Worm (Caenorhabditis elegans) whole organism, young adult: ENCODE measurements around the gene F08D12.4.

Experiments
- B0336.3 ChIP-seq: fragments of 200-800 bp; sonication (Bioruptor generic); IDR thresholded peaks from 2 replicates; pipeline ENCODE4 v1.3.6; 2022; ENCODE audit warnings: missing genetic modification characterization, missing compliant biosample characterization
- C06A6.2 ChIP-seq: fragments of 200-800 bp; sonication (Bioruptor generic); conservative IDR thresholded peaks from 2 replicates; pipeline ENCODE4 v1.3.6; 2022; ENCODE audit warnings: missing genetic modification characterization, missing compliant biosample characterization
- C17E4.6 ChIP-seq: fragments of 200-800 bp; sonication (Bioruptor generic); IDR thresholded peaks from 2 replicates; pipeline ENCODE4 v1.3.6; 2022; ENCODE audit warnings: missing genetic modification reagents, missing genetic modification characterization, missing compliant biosample characterization
- D2030.7 ChIP-seq: fragments of 200-800 bp; sonication (Bioruptor generic); IDR thresholded peaks from 2 replicates; pipeline ENCODE4 v1.3.6; 2022; ENCODE audit warnings: missing genetic modification reagents, missing genetic modification characterization, missing compliant biosample characterization
- F10E7.11 ChIP-seq: sonication (generic microtip); optimal IDR thresholded peaks from 2 replicates; lab custom pipeline; 2017; ENCODE audit warnings: mild to moderate bottlenecking, missing genetic modification characterization, moderate library complexity, missing compliant biosample characterization
- F37B4.10 ChIP-seq: fragments of 200-800 bp; sonication (Bioruptor generic); IDR thresholded peaks from 2 replicates; pipeline ENCODE4 v1.3.6; 2022; ENCODE audit warnings: missing genetic modification characterization, missing compliant biosample characterization
- F39B2.1 ChIP-seq: fragments of 200-800 bp; sonication (Bioruptor generic); IDR thresholded peaks from 2 replicates; pipeline ENCODE4 v1.3.6; 2022; ENCODE audit warnings: missing genetic modification reagents, missing genetic modification characterization, missing compliant biosample characterization
- F49E8.2 ChIP-seq: sonication (generic microtip); optimal IDR thresholded peaks from 3 replicates; lab custom pipeline; 2017; ENCODE audit warnings: missing genetic modification characterization, mild to moderate bottlenecking, missing compliant biosample characterization, antibody characterized with exemption, moderate library complexity; ENCODE audit not compliant: insufficient read depth
- F52B5.7 ChIP-seq: sonication (generic microtip); optimal IDR thresholded peaks from 2 replicates; lab custom pipeline; 2016; ENCODE audit warnings: mild to moderate bottlenecking, missing genetic modification characterization, missing compliant biosample characterization
- F57A8.1 ChIP-seq: fragments of 200-800 bp; sonication (Bioruptor generic); optimal IDR thresholded peaks from 2 replicates; lab custom pipeline; 2018; ENCODE audit warnings: mild to moderate bottlenecking, missing genetic modification characterization, moderate library complexity, missing compliant biosample characterization
- F57C9.4 ChIP-seq: sonication (generic microtip); optimal IDR thresholded peaks from 2 replicates; lab custom pipeline; 2017; ENCODE audit warnings: mild to moderate bottlenecking, missing genetic modification characterization, missing compliant biosample characterization
- Y53F4B.3 ChIP-seq: fragments of 200-800 bp; sonication (Bioruptor generic); IDR thresholded peaks from 2 replicates; pipeline ENCODE4 v1.3.6; 2022; ENCODE audit warnings: missing genetic modification reagents, missing genetic modification characterization, missing compliant biosample characterization
- Y67H2A.10 ChIP-seq: fragments of 200-800 bp; sonication (Bioruptor generic); conservative IDR thresholded peaks from 2 replicates; pipeline ENCODE4 v1.3.6; 2022; ENCODE audit warnings: missing genetic modification reagents, missing genetic modification characterization, missing compliant biosample characterization
- ama-1 ChIP-seq, 3 experiments: fragments of 150-350 bp in 1 of 3; sonication (generic microtip) in 2 of 3; optimal IDR thresholded peaks; 2 replicates each; lab custom pipeline; 2014 to 2018; ENCODE audit warnings: missing biosample characterization in 2 of 3, missing genetic modification characterization in 2 of 3, missing genetic modification reagents in 2 of 3
- aptf-3 ChIP-seq: fragments of 200-800 bp; sonication (Bioruptor generic); IDR thresholded peaks from 2 replicates; pipeline ENCODE4 v1.3.6; 2022; ENCODE audit warnings: missing genetic modification characterization, missing compliant biosample characterization
- atf-7 ChIP-seq: sonication (generic microtip); optimal IDR thresholded peaks from 2 replicates; lab custom pipeline; 2017; ENCODE audit warnings: mild to moderate bottlenecking, missing genetic modification characterization, missing compliant biosample characterization
- athp-1 ChIP-seq: sonication (generic microtip); optimal IDR thresholded peaks from 2 replicates; lab custom pipeline; 2017; ENCODE audit warnings: mild to moderate bottlenecking, missing genetic modification characterization, missing compliant biosample characterization
- attf-6 ChIP-seq: fragments of 200-800 bp; sonication (Bioruptor generic); IDR thresholded peaks from 2 replicates; pipeline ENCODE4 v1.3.6; 2022; ENCODE audit warnings: missing genetic modification reagents, missing genetic modification characterization, missing compliant biosample characterization
- ceh-27 ChIP-seq: fragments of 200-800 bp; sonication (Bioruptor generic); optimal IDR thresholded peaks from 2 replicates; lab custom pipeline; 2018; ENCODE audit warnings: mild to moderate bottlenecking, missing genetic modification characterization, moderate library complexity, missing compliant biosample characterization
- ceh-58 ChIP-seq: fragments of 200-800 bp; sonication (Bioruptor generic); IDR thresholded peaks from 2 replicates; pipeline ENCODE4 v1.3.6; 2022; ENCODE audit warnings: missing genetic modification characterization, missing compliant biosample characterization
- ceh-79 ChIP-seq: sonication (generic microtip); optimal IDR thresholded peaks from 2 replicates; lab custom pipeline; 2017; ENCODE audit warnings: mild to moderate bottlenecking, missing genetic modification characterization, missing compliant biosample characterization
- die-1 ChIP-seq: sonication (generic microtip); optimal IDR thresholded peaks from 2 replicates; lab custom pipeline; 2016; ENCODE audit warnings: missing genotype, mild to moderate bottlenecking, missing genetic modification characterization, missing compliant biosample characterization
- dox-1 ChIP-seq: fragments of 200-800 bp; sonication (Bioruptor generic); IDR thresholded peaks from 2 replicates; pipeline ENCODE4 v1.3.6; 2022; ENCODE audit warnings: missing genetic modification reagents, missing genetic modification characterization, missing compliant biosample characterization
- dpl-1 ChIP-seq: fragments of 150-350 bp; optimal IDR thresholded peaks from 2 replicates; lab custom pipeline; 2014; ENCODE audit warnings: missing biosample characterization, missing genetic modification reagents, missing genetic modification characterization
- egl-44 ChIP-seq: fragments of 200-800 bp; sonication (Bioruptor generic); IDR thresholded peaks from 2 replicates; pipeline ENCODE4 v1.3.6; 2022; ENCODE audit warnings: missing genetic modification reagents, missing genetic modification characterization, missing compliant biosample characterization
- egrh-3 ChIP-seq: fragments of 200-800 bp; sonication (Bioruptor generic); IDR thresholded peaks from 2 replicates; pipeline ENCODE4 v1.3.6; 2022; ENCODE audit warnings: missing genetic modification reagents, missing genetic modification characterization, missing compliant biosample characterization
- fkh-3 ChIP-seq: sonication (generic microtip); optimal IDR thresholded peaks from 2 replicates; lab custom pipeline; 2016; ENCODE audit warnings: mild to moderate bottlenecking, missing genetic modification characterization, missing compliant biosample characterization
- him-1 ChIP-seq: sonication (generic microtip); optimal IDR thresholded peaks from 2 replicates; lab custom pipeline; 2016; ENCODE audit warnings: missing genotype, missing genetic modification reagents, missing genetic modification characterization, missing compliant biosample characterization
- hlh-12 ChIP-seq: sonication (generic microtip); optimal IDR thresholded peaks from 2 replicates; lab custom pipeline; 2016; ENCODE audit warnings: missing genetic modification characterization, missing compliant biosample characterization
- hlh-26 ChIP-seq: fragments of 200-800 bp; sonication (Bioruptor generic); conservative IDR thresholded peaks from 2 replicates; pipeline ENCODE4 v1.3.6; 2022; ENCODE audit warnings: missing genetic modification reagents, missing genetic modification characterization, missing compliant biosample characterization
- lag-1 ChIP-seq: fragments of 200-800 bp; sonication (Bioruptor generic); IDR thresholded peaks from 2 replicates; pipeline ENCODE4 v1.3.6; 2022; ENCODE audit warnings: missing genetic modification reagents, missing genetic modification characterization, missing compliant biosample characterization
- let-526 ChIP-seq: fragments of 200-800 bp; sonication (Bioruptor generic); IDR thresholded peaks from 2 replicates; pipeline ENCODE4 v1.3.6; 2022; ENCODE audit warnings: missing genetic modification reagents, missing genetic modification characterization, missing compliant biosample characterization
- mes-4 ChIP-seq: sonication (generic microtip); optimal IDR thresholded peaks from 2 replicates; lab custom pipeline; 2016; ENCODE audit warnings: missing genotype, missing genetic modification characterization, missing compliant biosample characterization
- nhr-27 ChIP-seq: fragments of 200-800 bp; sonication (Bioruptor generic); optimal IDR thresholded peaks from 2 replicates; lab custom pipeline; 2018; ENCODE audit warnings: mild to moderate bottlenecking, missing genetic modification characterization, moderate library complexity, missing compliant biosample characterization
- rpc-1 ChIP-seq, 2 experiments: fragments of 150-350 bp in 1 of 2; sonication (generic microtip) in 1 of 2; optimal IDR thresholded peaks; 2 replicates each; lab custom pipeline; 2014 to 2018; ENCODE audit warnings: missing biosample characterization in 1 of 2, missing genetic modification characterization in 1 of 2, missing genetic modification reagents in 1 of 2, missing genotype in 1 of 2
- snpc-3.4 ChIP-seq: sonication (generic microtip); optimal IDR thresholded peaks from 2 replicates; lab custom pipeline; 2017; ENCODE audit warnings: missing genetic modification characterization, mild to moderate bottlenecking, missing compliant biosample characterization, antibody characterized with exemption, moderate library complexity, missing genotype, missing genetic modification reagents
- snpc-4 ChIP-seq, 5 experiments: fragments of 150-350 bp in 1 of 5; sonication (generic microtip) in 4 of 5; optimal IDR thresholded peaks; 2 replicates each; lab custom pipeline; 2014 to 2018; ENCODE audit warnings: missing genetic modification characterization in 5 of 5, missing biosample characterization in 3 of 5, antibody characterized with exemption in 2 of 5, mild to moderate bottlenecking in 2 of 5, missing compliant biosample characterization in 2 of 5, missing genotype in 2 of 5, moderate library complexity in 2 of 5, missing genetic modification reagents in 1 of 5
- zfh-2 ChIP-seq: fragments of 200-800 bp; sonication (Bioruptor generic); conservative IDR thresholded peaks from 2 replicates; pipeline ENCODE4 v1.3.6; 2022; ENCODE audit warnings: missing genetic modification reagents, missing genetic modification characterization, missing compliant biosample characterization
- zim-3 ChIP-seq: sonication (generic microtip); optimal IDR thresholded peaks from 2 replicates; lab custom pipeline; 2017; ENCODE audit warnings: mild to moderate bottlenecking, missing genetic modification characterization, moderate library complexity, missing compliant biosample characterization
- ztf-3 ChIP-seq: fragments of 200-800 bp; sonication (Bioruptor generic); optimal IDR thresholded peaks from 2 replicates; lab custom pipeline; 2018; ENCODE audit warnings: mild to moderate bottlenecking, missing genetic modification characterization, missing compliant biosample characterization
- ztf-6 ChIP-seq: fragments of 200-800 bp; sonication (Bioruptor generic); IDR thresholded peaks from 2 replicates; pipeline ENCODE4 v1.3.6; 2022; ENCODE audit warnings: missing genetic modification reagents, missing genetic modification characterization, missing compliant biosample characterization

Gene F08D12.4

ce11 chrII:2736938-2737337 is 41.0 kb upstream of the F08D12.4 start (continued):
- no peak for TF ChIP-seq hlh-12
- TF ChIP-seq zim-3 (tag; lab: Kevin White, UChicago), result no peak
- TF ChIP-seq D2030.7, result 0 out of 2 replicates have a peak, but pooled peaks have one; percentile 22
- no peak for TF ChIP-seq egl-44 (GFP tag; lab: Robert Waterston, UW)
- TF ChIP-seq snpc-4 (GFP tag; optimal IDR thresholded peaks at IDR 0.05; lab: Kevin White, UChicago), result no peak
- TF ChIP-seq snpc-4 (tag; optimal IDR thresholded peaks at IDR 0.05; lab: Kevin White, UChicago), result peak in 2 of 4 experiments; percentile 30 to 66

DNA sequence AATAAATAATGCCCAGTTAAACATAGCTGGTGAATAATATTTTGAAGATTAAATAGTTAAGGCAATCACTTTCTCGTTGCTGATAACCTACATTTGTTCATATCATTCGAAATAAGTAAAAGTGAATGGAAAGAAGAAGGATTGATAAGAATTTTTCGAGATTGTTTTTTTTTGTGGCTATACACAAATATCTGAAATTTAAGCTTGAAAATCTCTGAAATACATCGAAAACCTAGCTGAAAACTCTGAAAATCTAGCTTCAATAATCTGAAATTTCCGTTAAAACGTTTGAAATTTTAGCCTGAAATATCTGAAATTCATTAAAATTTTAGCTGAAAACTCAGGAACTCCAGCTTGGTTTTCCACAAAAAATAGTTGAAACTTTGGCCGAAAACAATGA is 38.3 kb upstream of the F08D12.4 start, which contains the start of gene T05A8.6:
Gene T05A8.6, minus strand, starts transcription at position 101 of the 400 bp plus-strand sequence.
- no peak for TF ChIP-seq F57C9.4 (tag; lab: Kevin White, UChicago)
- no peak for TF ChIP-seq mes-4
- no peak for TF ChIP-seq die-1 (tag; lab: Kevin White, UChicago)
- TF ChIP-seq ceh-58 (GFP tag; lab: Robert Waterston, UW), result no peak
- TF ChIP-seq atf-7 (tag; lab: Kevin White, UChicago), result no peak
- TF ChIP-seq him-1 (tag; lab: Kevin White, UChicago), result no peak
- no peak for TF ChIP-seq ama-1 (optimal IDR thresholded peaks at IDR 0.05; lab: Kevin White, UChicago)
- TF ChIP-seq ama-1 (GFP tag; optimal IDR thresholded peaks at IDR 0.05; lab: Kevin White, UChicago), result no peak
- TF ChIP-seq dox-1 (GFP tag; lab: Robert Waterston, UW), result no peak
- no peak for TF ChIP-seq C17E4.6 (GFP tag; lab: Robert Waterston, UW)
- no peak for TF ChIP-seq ztf-6 (GFP tag; lab: Robert Waterston, UW)
- no peak for TF ChIP-seq Y67H2A.10 (GFP tag; lab: Robert Waterston, UW)

ce11 chrII:2741405-2741804 is 36.5 kb upstream of the F08D12.4 start:
- peak; percentile 91 for TF ChIP-seq egrh-3 (GFP tag; lab: Robert Waterston, UW)
- TF ChIP-seq ztf-3, result no peak
- TF ChIP-seq D2030.7, result no peak
- TF ChIP-seq zfh-2 (GFP tag; lab: Robert Waterston, UW), result peak; percentile 89
- no peak for TF ChIP-seq C06A6.2 (GFP tag; lab: Robert Waterston, UW)
- TF ChIP-seq F57C9.4 (tag; lab: Kevin White, UChicago), result no peak
- no peak for TF ChIP-seq hlh-26 (GFP tag; lab: Robert Waterston, UW)
- no peak for TF ChIP-seq lag-1 (GFP tag; lab: Robert Waterston, UW)
- TF ChIP-seq F52B5.7 (tag; lab: Kevin White, UChicago), result peak; percentile 52
- no peak for TF ChIP-seq Y53F4B.3 (GFP tag; lab: Robert Waterston, UW)
- no peak for TF ChIP-seq dpl-1 (GFP tag; lab: Kevin White, UChicago)
- 0 out of 2 replicates have a peak, but pooled peaks have one; percentile 9 for TF ChIP-seq dox-1 (GFP tag; lab: Robert Waterston, UW)
- no peak for TF ChIP-seq zim-3 (tag; lab: Kevin White, UChicago)
- TF ChIP-seq ceh-79, result no peak
- TF ChIP-seq fkh-3, result no peak
- no peak for TF ChIP-seq F39B2.1
- TF ChIP-seq rpc-1 (optimal IDR thresholded peaks at IDR 0.05; lab: Kevin White, UChicago), result no peak
- TF ChIP-seq rpc-1 (tag; optimal IDR thresholded peaks at IDR 0.05; lab: Kevin White, UChicago), result no peak
- peak; percentile 29 for TF ChIP-seq F57A8.1 (GFP tag; lab: Kevin White, UChicago)
- TF ChIP-seq aptf-3 (GFP tag; lab: Robert Waterston, UW), result no peak
- no peak for TF ChIP-seq athp-1 (tag; lab: Kevin White, UChicago)
- TF ChIP-seq snpc-3.4 (tag; lab: Kevin White, UChicago), result no peak
- no peak for TF ChIP-seq let-526 (GFP tag; lab: Robert Waterston, UW)
- TF ChIP-seq B0336.3, result no peak
- no peak for TF ChIP-seq atf-7 (tag; lab: Kevin White, UChicago)
- TF ChIP-seq F10E7.11 (tag; lab: Kevin White, UChicago), result no peak
- no peak for TF ChIP-seq F49E8.2
- TF ChIP-seq him-1 (tag; lab: Kevin White, UChicago), result no peak
- 0 out of 2 replicates have a peak, but pooled peaks have one; percentile 4 for TF ChIP-seq F37B4.10 (GFP tag; lab: Robert Waterston, UW)
- TF ChIP-seq nhr-27 (tag; lab: Kevin White, UChicago), result no peak
- TF ChIP-seq attf-6 (GFP tag; lab: Robert Waterston, UW), result no peak
- TF ChIP-seq ceh-27 (GFP tag; lab: Kevin White, UChicago), result no peak
